Worm (Caenorhabditis elegans) whole organism, early embryonic: Measurements from ENCODE around the gene folt-3.

Experiments used
- B0310.2 ChIP-seq: sonication (generic microtip); optimal IDR thresholded peaks from 2 replicates; lab custom pipeline; 2016; ENCODE audit warnings: mild to moderate bottlenecking, missing genetic modification characterization, missing compliant biosample characterization
- F13C5.2 ChIP-seq: sonication (generic microtip); optimal IDR thresholded peaks from 2 replicates; lab custom pipeline; 2017; ENCODE audit warnings: mild to moderate bottlenecking, missing genetic modification characterization, inconsistent platforms, missing compliant biosample characterization
- aly-1 ChIP-seq: sonication (generic microtip); optimal IDR thresholded peaks from 2 replicates; lab custom pipeline; 2016; ENCODE audit warnings: missing genetic modification characterization, missing compliant biosample characterization
- ama-1 ChIP-seq: fragments of 150-350 bp; optimal IDR thresholded peaks from 2 replicates; lab custom pipeline; 2014
- ceh-13 ChIP-seq: fragments of 200-800 bp; sonication (Bioruptor generic); optimal IDR thresholded peaks from 2 replicates; lab custom pipeline; 2018; ENCODE audit warnings: mild to moderate bottlenecking, missing genetic modification characterization, missing compliant biosample characterization
- ceh-36 ChIP-seq: sonication (generic microtip); optimal IDR thresholded peaks from 2 replicates; lab custom pipeline; 2016; ENCODE audit warnings: missing genetic modification characterization, inconsistent platforms, missing compliant biosample characterization
- ets-7 ChIP-seq: sonication (generic microtip); optimal IDR thresholded peaks from 2 replicates; lab custom pipeline; 2016; ENCODE audit warnings: missing genotype, missing genetic modification characterization, missing compliant biosample characterization
- flt-1 ChIP-seq: fragments of 200-800 bp; sonication (Bioruptor generic); IDR thresholded peaks from 2 replicates; pipeline ENCODE4 v1.3.6; 2022; ENCODE audit warnings: missing genetic modification characterization, missing compliant biosample characterization
- hmbx-1 ChIP-seq: sonication (generic microtip); optimal IDR thresholded peaks from 2 replicates; lab custom pipeline; 2016; ENCODE audit warnings: mild to moderate bottlenecking, missing genetic modification characterization, missing compliant biosample characterization
- hmg-4 ChIP-seq: fragments of 200-800 bp; sonication (Bioruptor generic); optimal IDR thresholded peaks from 2 replicates; lab custom pipeline; 2018; ENCODE audit warnings: mild to moderate bottlenecking, missing genetic modification characterization, missing compliant biosample characterization
- hnd-1 ChIP-seq: sonication (generic microtip); optimal IDR thresholded peaks from 2 replicates; lab custom pipeline; 2016; ENCODE audit warnings: missing genetic modification characterization, missing compliant biosample characterization
- pes-1 ChIP-seq: fragments of 200-800 bp; sonication (Bioruptor generic); IDR thresholded peaks from 2 replicates; pipeline ENCODE4 v1.3.6; 2022; ENCODE audit warnings: missing genetic modification reagents, missing genetic modification characterization, missing compliant biosample characterization
- scrt-1 ChIP-seq: fragments of 200-800 bp; sonication (Bioruptor generic); IDR thresholded peaks from 2 replicates; pipeline ENCODE4 v1.3.6; 2022; ENCODE audit warnings: missing genetic modification characterization, missing compliant biosample characterization
- sea-1 ChIP-seq: fragments of 200-800 bp; sonication (Bioruptor generic); conservative IDR thresholded peaks from 2 replicates; pipeline ENCODE4 v1.3.6; 2022; ENCODE audit warnings: missing genetic modification characterization, missing compliant biosample characterization
- tbx-11 ChIP-seq: fragments of 200-800 bp; sonication (Bioruptor generic); IDR thresholded peaks from 2 replicates; pipeline ENCODE4 v1.3.6; 2022; ENCODE audit warnings: missing genetic modification characterization, missing compliant biosample characterization
- tbx-37 ChIP-seq: fragments of 200-800 bp; sonication (Bioruptor generic); conservative IDR thresholded peaks from 2 replicates; pipeline ENCODE4 v1.3.6; 2022; ENCODE audit warnings: missing genetic modification reagents, missing genetic modification characterization, missing compliant biosample characterization
- tra-4 ChIP-seq: sonication (generic microtip); optimal IDR thresholded peaks from 2 replicates; lab custom pipeline; 2017; ENCODE audit warnings: missing genetic modification characterization, missing compliant biosample characterization

The folt-3 gene

DNA sequence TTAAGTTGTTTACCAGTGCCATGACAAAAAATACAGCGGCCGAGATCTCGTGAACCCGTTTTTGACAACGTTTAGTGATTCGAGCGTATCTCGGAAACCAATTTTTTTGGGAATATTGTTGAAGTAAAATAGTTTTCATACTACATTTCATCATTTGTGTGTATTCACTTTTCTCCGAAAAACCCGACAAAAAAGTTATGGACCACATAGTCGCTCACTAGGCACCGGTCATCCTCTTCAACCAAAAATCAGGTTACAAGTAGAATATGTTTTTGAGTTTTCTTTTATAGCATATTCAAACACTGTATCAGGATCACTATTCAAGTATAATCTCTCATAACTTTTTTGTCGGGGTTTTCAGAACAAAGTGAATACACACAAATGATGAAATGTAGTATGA is 32.2 kb upstream of the folt-3 start:
- TF ChIP-seq hmbx-1 (tag; lab: Kevin White, UChicago) (no peak), F13C5.2 (tag; lab: Kevin White, UChicago) (no peak), tra-4 (tag; lab: Kevin White, UChicago) (no peak), B0310.2 (tag; lab: Kevin White, UChicago) (no peak), ceh-13 (no peak), scrt-1 (GFP tag; lab: Robert Waterston, UW) (no peak), sea-1 (GFP tag; lab: Robert Waterston, UW) (no peak), flt-1 (GFP tag; lab: Robert Waterston, UW) (no peak), ama-1 (lab: Kevin White, UChicago) (no peak), tbx-11 (GFP tag; lab: Robert Waterston, UW) (no peak), aly-1 (no peak), pes-1 (GFP tag; lab: Robert Waterston, UW) (no peak), ets-7 (no peak), ceh-36 (tag; lab: Kevin White, UChicago) (no peak), hmg-4 (GFP tag; lab: Kevin White, UChicago) (no peak), tbx-37 (GFP tag; lab: Robert Waterston, UW) (no peak), hnd-1 (tag; lab: Kevin White, UChicago) (no peak)

DNA sequence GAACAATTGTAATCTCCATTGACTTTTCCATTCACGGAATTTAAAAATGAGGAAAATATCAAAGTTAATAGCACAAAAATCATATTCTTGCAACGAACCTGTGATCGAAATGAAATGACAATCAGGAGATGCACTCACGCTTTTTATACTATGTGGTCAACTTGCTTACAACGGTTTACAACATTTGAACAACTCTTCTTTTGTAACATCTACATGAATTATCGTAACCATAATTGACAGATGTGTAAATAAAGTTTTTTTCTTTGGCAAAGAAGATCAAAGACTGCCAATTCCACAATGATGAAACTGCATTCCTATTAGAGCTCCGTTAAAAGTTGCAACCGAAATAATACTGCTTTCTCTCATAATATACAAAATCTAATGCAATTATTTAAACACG is 30.2 kb upstream of the folt-3 start, which contains the start of gene F07C4.10:
Gene F07C4.10, minus strand, starts transcription at position 101 of the 400 bp plus-strand sequence.
- TF ChIP-seq tbx-11 (GFP tag; lab: Robert Waterston, UW), result no peak
- no peak for TF ChIP-seq F13C5.2 (tag; lab: Kevin White, UChicago)
- TF ChIP-seq ceh-13, result no peak
- no peak for TF ChIP-seq flt-1 (GFP tag; lab: Robert Waterston, UW)
- TF ChIP-seq B0310.2 (tag; lab: Kevin White, UChicago), result no peak
- TF ChIP-seq hmbx-1 (tag; lab: Kevin White, UChicago), result no peak
- TF ChIP-seq ama-1 (lab: Kevin White, UChicago), result no peak
- no peak for TF ChIP-seq tbx-37 (GFP tag; lab: Robert Waterston, UW)
- TF ChIP-seq pes-1 (GFP tag; lab: Robert Waterston, UW), result no peak

- no peak for TF ChIP-seq ceh-13
These were observed 29.8 kb upstream of the folt-3 start for ce11 chrV:7639356-7639755.

DNA sequence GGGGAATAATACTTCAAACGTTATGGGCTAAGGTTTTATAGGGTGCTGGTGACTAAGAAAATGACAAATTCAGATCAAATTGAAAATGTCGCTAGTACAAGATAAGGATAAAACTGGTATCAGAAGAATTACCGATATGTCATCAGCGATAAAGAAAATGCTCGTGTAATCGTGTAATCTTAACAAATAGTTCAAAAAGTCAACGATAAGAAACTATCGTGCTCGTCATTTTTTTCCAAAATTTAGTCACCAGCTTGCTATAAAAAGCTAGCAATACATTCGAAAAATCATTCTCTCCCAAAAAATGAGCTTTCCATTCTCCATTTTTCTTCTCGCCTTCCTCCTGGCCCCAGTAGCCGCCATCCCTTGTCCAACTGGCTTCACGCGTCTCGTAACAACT is 28.3 kb upstream of the folt-3 start, which contains the start of gene clec-45:
Gene clec-45, plus strand, starts transcription at position 301 of the 400 bp plus-strand sequence.
- TF ChIP-seq ama-1 (lab: Kevin White, UChicago) (no peak), sea-1 (GFP tag; lab: Robert Waterston, UW) (no peak), aly-1 (no peak), tbx-11 (GFP tag; lab: Robert Waterston, UW) (no peak), ceh-13 (no peak), pes-1 (GFP tag; lab: Robert Waterston, UW) (no peak), hmbx-1 (tag; lab: Kevin White, UChicago) (no peak), hnd-1 (tag; lab: Kevin White, UChicago) (no peak), scrt-1 (GFP tag; lab: Robert Waterston, UW) (no peak), tra-4 (tag; lab: Kevin White, UChicago) (no peak)

DNA sequence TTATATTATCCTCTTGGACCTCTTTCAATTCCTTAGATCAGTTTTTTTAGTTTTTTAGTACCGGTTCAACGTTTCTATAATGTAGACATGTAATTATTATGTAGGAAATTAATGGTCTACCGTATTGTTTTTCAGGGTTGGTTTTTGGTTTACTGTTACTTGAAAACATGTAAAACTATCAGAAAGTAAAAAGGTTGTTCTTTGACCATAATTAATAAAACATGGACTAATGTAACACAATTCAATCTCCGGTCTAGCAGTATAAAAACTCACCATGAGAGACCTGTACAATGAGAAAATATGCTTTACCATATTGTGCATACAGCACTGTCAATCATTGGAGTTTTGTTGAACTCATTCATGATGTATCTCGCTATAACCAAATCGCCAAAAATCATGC is 25.9 kb upstream of the folt-3 start, which contains the start of gene srd-29:
Gene srd-29, plus strand, starts transcription at position 301 of the 400 bp plus-strand sequence.
- no peak for TF ChIP-seq B0310.2 (tag; lab: Kevin White, UChicago)
- no peak for TF ChIP-seq hmbx-1 (tag; lab: Kevin White, UChicago)
- no peak for TF ChIP-seq hmg-4 (GFP tag; lab: Kevin White, UChicago)

DNA sequence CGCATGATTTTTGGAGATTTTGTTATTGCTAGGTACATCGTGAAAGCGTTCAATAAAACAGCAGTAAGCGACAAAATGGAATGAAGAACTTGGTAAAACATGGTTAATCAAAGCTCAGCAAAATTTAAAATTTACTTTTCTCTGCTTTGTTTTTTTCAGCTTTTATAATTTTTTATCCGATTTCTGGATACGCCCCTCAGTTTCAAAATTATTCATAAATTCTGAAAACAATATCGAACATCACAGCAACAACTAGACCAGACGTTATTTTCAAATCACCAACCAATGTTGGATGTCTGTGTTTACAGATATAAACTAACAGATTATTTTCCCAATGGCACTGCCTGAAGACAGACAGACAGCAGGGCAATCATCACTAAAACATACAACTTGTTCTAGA is 25.1 kb upstream of the folt-3 start, which contains the start of gene srd-31:
Gene srd-31, minus strand, starts transcription at position 101 of the 400 bp plus-strand sequence.
- TF ChIP-seq pes-1 (GFP tag; lab: Robert Waterston, UW) (no peak), B0310.2 (tag; lab: Kevin White, UChicago) (no peak), tbx-37 (GFP tag; lab: Robert Waterston, UW) (no peak), hnd-1 (tag; lab: Kevin White, UChicago) (no peak), hmbx-1 (tag; lab: Kevin White, UChicago) (no peak), ama-1 (lab: Kevin White, UChicago) (no peak), tra-4 (tag; lab: Kevin White, UChicago) (no peak), ceh-36 (tag; lab: Kevin White, UChicago) (no peak)

ce11 chrV:7631732-7632131 is 22.2 kb upstream of the folt-3 start, which contains the start of gene srd-25:
Gene srd-25 (plus strand): TSS chrV:7632032.
- TF ChIP-seq scrt-1 (GFP tag; lab: Robert Waterston, UW), result no peak
- TF ChIP-seq ama-1 (lab: Kevin White, UChicago), result no peak
- no peak for TF ChIP-seq hmbx-1 (tag; lab: Kevin White, UChicago)
- no peak for TF ChIP-seq hnd-1 (tag; lab: Kevin White, UChicago)
- TF ChIP-seq tra-4 (tag; lab: Kevin White, UChicago), result no peak
- TF ChIP-seq tbx-11 (GFP tag; lab: Robert Waterston, UW), result no peak
- no peak for TF ChIP-seq ceh-13
- no peak for TF ChIP-seq tbx-37 (GFP tag; lab: Robert Waterston, UW)
- TF ChIP-seq ets-7, result no peak
- no peak for TF ChIP-seq sea-1 (GFP tag; lab: Robert Waterston, UW)

DNA sequence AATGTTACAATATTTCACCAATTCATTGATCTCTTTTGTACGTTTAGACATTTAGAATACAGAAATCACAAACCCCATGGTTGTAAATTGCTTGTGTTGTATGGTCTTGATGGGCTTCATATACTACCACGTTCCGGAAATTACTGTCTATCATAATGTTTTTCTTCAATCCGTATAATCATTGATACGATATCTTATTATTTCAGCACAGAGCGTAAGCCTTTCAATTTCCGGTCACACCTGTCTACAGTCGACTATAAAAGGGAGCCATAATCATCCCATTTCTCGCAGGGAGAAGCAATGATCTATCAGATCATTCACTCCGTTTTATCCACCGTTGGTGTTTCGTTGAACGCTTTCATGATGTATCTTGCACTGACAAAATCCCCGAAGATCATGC is 20.0 kb upstream of the folt-3 start, which contains the start of gene srd-30:
Gene srd-30, plus strand, starts transcription at position 301 of the 400 bp plus-strand sequence.
- no peak for TF ChIP-seq hmg-4 (GFP tag; lab: Kevin White, UChicago)
- TF ChIP-seq tra-4 (tag; lab: Kevin White, UChicago), result no peak
- TF ChIP-seq ceh-36 (tag; lab: Kevin White, UChicago), result no peak
- no peak for TF ChIP-seq flt-1 (GFP tag; lab: Robert Waterston, UW)
- no peak for TF ChIP-seq ceh-13
- TF ChIP-seq tbx-11 (GFP tag; lab: Robert Waterston, UW), result no peak
- TF ChIP-seq aly-1, result no peak
- TF ChIP-seq B0310.2 (tag; lab: Kevin White, UChicago), result no peak
- no peak for TF ChIP-seq ama-1 (lab: Kevin White, UChicago)
- no peak for TF ChIP-seq scrt-1 (GFP tag; lab: Robert Waterston, UW)
- TF ChIP-seq hmbx-1 (tag; lab: Kevin White, UChicago), result no peak
